Worm (Caenorhabditis elegans) whole organism, L4/young adult: ENCODE measurements around the gene str-222.

Experiments
- W03F9.2 ChIP-seq: fragments of 150-350 bp; optimal IDR thresholded peaks from 2 replicates; lab custom pipeline; 2014; ENCODE audit warnings: missing biosample characterization, missing genetic modification characterization
- him-1 ChIP-seq: sonication (generic microtip); optimal IDR thresholded peaks from 2 replicates; lab custom pipeline; 2016; ENCODE audit warnings: missing genotype, missing genetic modification reagents, missing genetic modification characterization, missing compliant biosample characterization

DNA sequence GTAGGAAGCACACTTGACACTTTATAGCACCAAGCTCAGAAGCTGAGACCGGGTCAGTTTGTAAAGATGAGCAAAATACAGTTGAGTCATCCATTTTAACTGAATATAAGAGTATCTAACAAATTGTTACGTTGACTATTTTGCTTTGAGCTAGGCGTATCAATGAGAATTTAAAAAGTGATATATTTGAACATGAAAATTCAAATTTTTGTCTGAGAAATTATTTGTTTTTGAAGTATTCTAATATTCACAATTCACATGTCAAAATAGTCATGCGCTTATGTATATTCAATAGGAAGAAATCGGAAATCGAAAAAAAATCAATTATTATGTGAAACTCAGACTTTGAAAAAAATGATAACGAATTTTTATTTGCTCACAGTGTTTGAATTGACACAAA, 11.6 kb upstream of the str-222 start, which contains the start of gene nhr-110:
- TF ChIP-seq W03F9.2 (tag; lab: Kevin White, UChicago), result no peak
- TF ChIP-seq him-1 (tag; lab: Kevin White, UChicago), result no peak
